Worm (Caenorhabditis elegans) whole organism, L2 larva: ENCODE results near the gene hpl-2.

Experiments used
- F13H6.1 ChIP-seq: sonication (generic microtip); optimal IDR thresholded peaks from 2 replicates; lab custom pipeline; 2016; ENCODE audit warnings: missing genetic modification characterization, missing compliant biosample characterization
- Y55F3AM.14 ChIP-seq: fragments of 200-800 bp; sonication (Bioruptor generic); optimal IDR thresholded peaks from 2 replicates; lab custom pipeline; 2018; ENCODE audit warnings: mild to moderate bottlenecking, missing genetic modification characterization, missing compliant biosample characterization
- ZK546.5 ChIP-seq: sonication (generic microtip); optimal IDR thresholded peaks from 2 replicates; lab custom pipeline; 2017; ENCODE audit warnings: missing biosample characterization, missing genetic modification characterization
- alr-1 ChIP-seq: fragments of 150-350 bp; optimal IDR thresholded peaks from 2 replicates; lab custom pipeline; 2014; ENCODE audit warnings: missing biosample characterization, missing genetic modification characterization
- aly-2 ChIP-seq: fragments of 150-350 bp; optimal IDR thresholded peaks from 2 replicates; lab custom pipeline; 2014; ENCODE audit warnings: missing biosample characterization, missing genetic modification characterization
- ama-1 ChIP-seq: fragments of 150-350 bp; optimal IDR thresholded peaks from 2 replicates; lab custom pipeline; 2018; ENCODE audit warnings: inconsistent platforms
- ceh-16 ChIP-seq: fragments of 150-350 bp; optimal IDR thresholded peaks from 2 replicates; lab custom pipeline; 2014; ENCODE audit warnings: missing biosample characterization, missing genetic modification characterization
- ceh-82 ChIP-seq: fragments of 150-350 bp; optimal IDR thresholded peaks from 2 replicates; lab custom pipeline; 2014; ENCODE audit warnings: missing biosample characterization, missing genetic modification characterization
- crh-2 ChIP-seq: sonication (generic microtip); optimal IDR thresholded peaks from 2 replicates; lab custom pipeline; 2017; ENCODE audit warnings: missing biosample characterization, missing genetic modification characterization
- dmd-4 ChIP-seq: sonication (generic microtip); optimal IDR thresholded peaks from 2 replicates; lab custom pipeline; 2017; ENCODE audit warnings: missing biosample characterization, missing genetic modification characterization
- egl-27 ChIP-seq: sonication (generic microtip); optimal IDR thresholded peaks from 3 replicates; lab custom pipeline; 2017; ENCODE audit warnings: missing biosample characterization, missing genetic modification reagents, missing genetic modification characterization
- fos-1 ChIP-seq: fragments of 150-350 bp; optimal IDR thresholded peaks from 2 replicates; lab custom pipeline; 2014; ENCODE audit warnings: missing biosample characterization, missing genetic modification characterization
- gmeb-1 ChIP-seq: fragments of 150-350 bp; optimal IDR thresholded peaks from 2 replicates; lab custom pipeline; 2014; ENCODE audit warnings: missing biosample characterization, missing genetic modification characterization
- lin-39 ChIP-seq: fragments of 150-350 bp; optimal IDR thresholded peaks from 2 replicates; lab custom pipeline; 2014; ENCODE audit warnings: missing biosample characterization, missing genetic modification reagents, missing genetic modification characterization
- lsy-2 ChIP-seq, 2 experiments: fragments of 150-350 bp in 1 of 2; sonication (generic microtip) in 1 of 2; optimal IDR thresholded peaks; 2 replicates each; lab custom pipeline; 2014 to 2017; ENCODE audit warnings: missing biosample characterization in 2 of 2, missing genetic modification characterization in 2 of 2
- mdl-1 ChIP-seq, 2 experiments: fragments of 150-350 bp in 1 of 2; sonication (generic microtip) in 1 of 2; optimal IDR thresholded peaks; 2 replicates each; lab custom pipeline; 2017; ENCODE audit warnings: missing biosample characterization in 2 of 2, missing genetic modification characterization in 2 of 2
- nhr-11 ChIP-seq: fragments of 150-350 bp; optimal IDR thresholded peaks from 2 replicates; lab custom pipeline; 2014; ENCODE audit warnings: missing biosample characterization, missing genetic modification characterization
- nhr-12 ChIP-seq: fragments of 150-350 bp; optimal IDR thresholded peaks from 2 replicates; lab custom pipeline; 2014; ENCODE audit warnings: missing biosample characterization, missing genetic modification characterization
- nhr-129 ChIP-seq: fragments of 150-350 bp; optimal IDR thresholded peaks from 2 replicates; lab custom pipeline; 2014; ENCODE audit warnings: missing biosample characterization, missing genetic modification characterization
- nhr-23 ChIP-seq: fragments of 150-350 bp; optimal IDR thresholded peaks from 2 replicates; lab custom pipeline; 2014; ENCODE audit warnings: missing biosample characterization, missing genetic modification reagents, missing genetic modification characterization
- nhr-237 ChIP-seq: fragments of 150-350 bp; optimal IDR thresholded peaks from 2 replicates; lab custom pipeline; 2014; ENCODE audit warnings: missing biosample characterization, missing genetic modification characterization
- nhr-6 ChIP-seq: fragments of 150-350 bp; optimal IDR thresholded peaks from 2 replicates; lab custom pipeline; 2014; ENCODE audit warnings: missing biosample characterization, missing genetic modification characterization
- peb-1 ChIP-seq: fragments of 150-350 bp; optimal IDR thresholded peaks from 2 replicates; lab custom pipeline; 2014; ENCODE audit warnings: missing biosample characterization, missing genetic modification characterization
- sem-4 ChIP-seq: fragments of 150-350 bp; optimal IDR thresholded peaks from 2 replicates; lab custom pipeline; 2014; ENCODE audit warnings: missing biosample characterization, missing genetic modification reagents, missing genetic modification characterization
- skn-1 ChIP-seq: sonication (generic microtip); optimal IDR thresholded peaks from 2 replicates; lab custom pipeline; 2017; ENCODE audit warnings: missing biosample characterization, missing genetic modification characterization
- sma-3 ChIP-seq: sonication (generic microtip); optimal IDR thresholded peaks from 2 replicates; lab custom pipeline; 2016; ENCODE audit warnings: missing genetic modification reagents, missing genetic modification characterization, missing compliant biosample characterization
- sma-9 ChIP-seq, 2 experiments: fragments of 150-350 bp in 1 of 2; sonication (generic microtip) in 1 of 2; optimal IDR thresholded peaks; 2 replicates each; lab custom pipeline; 2014 to 2016; ENCODE audit warnings: missing genetic modification characterization in 2 of 2, mild to moderate bottlenecking in 1 of 2, missing biosample characterization in 1 of 2, missing compliant biosample characterization in 1 of 2, missing genetic modification reagents in 1 of 2, moderate library complexity in 1 of 2
- snpc-4 ChIP-seq: fragments of 150-350 bp; optimal IDR thresholded peaks from 2 replicates; lab custom pipeline; 2014; ENCODE audit warnings: missing biosample characterization, missing genetic modification characterization
- unc-39 ChIP-seq: fragments of 150-350 bp; optimal IDR thresholded peaks from 2 replicates; lab custom pipeline; 2014; ENCODE audit warnings: missing biosample characterization, missing genetic modification characterization
- unc-55 ChIP-seq: fragments of 150-350 bp; sonication (generic microtip); optimal IDR thresholded peaks from 3 replicates; lab custom pipeline; 2014; ENCODE audit warnings: missing biosample characterization, missing genetic modification reagents, missing genetic modification characterization
- unc-62 ChIP-seq: fragments of 150-350 bp; optimal IDR thresholded peaks from 2 replicates; lab custom pipeline; 2014; ENCODE audit warnings: missing biosample characterization, missing genetic modification reagents, missing genetic modification characterization
- zag-1 ChIP-seq: fragments of 150-350 bp; optimal IDR thresholded peaks from 2 replicates; lab custom pipeline; 2014; ENCODE audit warnings: missing biosample characterization, missing genetic modification characterization
- ztf-4 ChIP-seq: fragments of 150-350 bp; optimal IDR thresholded peaks from 2 replicates; lab custom pipeline; 2014; ENCODE audit warnings: missing biosample characterization, missing genetic modification characterization

Gene hpl-2

DNA sequence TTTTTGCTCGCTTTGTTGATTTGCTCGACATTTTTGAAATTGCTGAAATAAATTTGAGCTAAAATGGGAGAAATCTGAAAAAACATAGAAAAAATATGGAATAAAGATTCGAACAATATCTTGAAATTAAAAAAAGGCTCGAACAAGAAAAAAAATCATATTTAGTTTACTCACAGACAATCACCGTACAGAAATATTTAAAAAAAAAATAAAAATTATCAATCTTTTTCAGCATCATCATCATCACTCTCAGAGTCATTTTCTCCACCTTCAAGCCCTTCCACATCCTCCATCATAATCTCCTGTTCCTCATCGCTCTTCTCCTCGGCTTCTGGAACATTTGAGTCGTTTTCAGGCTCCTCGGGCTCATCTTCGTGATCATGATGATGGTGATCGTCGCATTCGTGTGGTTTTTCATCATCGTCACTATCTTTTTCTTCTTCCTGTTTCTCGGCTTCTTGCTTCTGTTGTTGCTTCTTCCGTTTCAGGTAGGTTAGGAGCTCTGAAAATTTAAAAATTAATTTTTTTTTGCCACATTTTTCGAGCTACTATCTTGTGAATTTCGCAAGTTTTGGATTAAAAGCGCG lies at the start of gene hpl-2:
Gene hpl-2 (minus strand): TSS at position 51 of the 587 bp plus-strand sequence.
- no peak for TF ChIP-seq Y55F3AM.14
- TF ChIP-seq dmd-4 (tag; lab: Kevin White, UChicago), result no peak
- no peak for TF ChIP-seq nhr-6 (tag; lab: Kevin White, UChicago)
- TF ChIP-seq nhr-12 (tag; lab: Kevin White, UChicago), result no peak
- no peak for TF ChIP-seq fos-1 (tag; lab: Kevin White, UChicago)
- no peak for TF ChIP-seq peb-1 (tag; lab: Kevin White, UChicago)
- no peak for TF ChIP-seq mdl-1 (tag; optimal IDR thresholded peaks at IDR 0.05; lab: Kevin White, UChicago)
- TF ChIP-seq ZK546.5 (tag; lab: Kevin White, UChicago), result no peak
- no peak for TF ChIP-seq gmeb-1 (tag; lab: Kevin White, UChicago)
- no peak for TF ChIP-seq ceh-16 (tag; lab: Kevin White, UChicago)
- TF ChIP-seq unc-39, result no peak
- no peak for TF ChIP-seq lin-39 (tag; lab: Kevin White, UChicago)
- TF ChIP-seq, all 48 proteins: peak for 0

ce11 chrIII:10802032-10802431 lies 46.7 kb upstream of the hpl-2 start, which contains the start of gene K11D9.3:
Gene K11D9.3, minus strand, starts transcription at chrIII:10802212.
- TF ChIP-seq Y55F3AM.14, result no peak
- TF ChIP-seq unc-55 (GFP tag; lab: Kevin White, UChicago), result no peak
- TF ChIP-seq ama-1 (lab: Kevin White, UChicago), result no peak
- no peak for TF ChIP-seq sma-3
- TF ChIP-seq crh-2 (tag; lab: Kevin White, UChicago), result peak; percentile 70
- TF ChIP-seq, all 48 proteins: peak for 1

- no peak for TF ChIP-seq skn-1 (tag; lab: Kevin White, UChicago)
- TF ChIP-seq fos-1 (tag; lab: Kevin White, UChicago), result no peak
- TF ChIP-seq zag-1, result no peak
- TF ChIP-seq F13H6.1 (tag; lab: Kevin White, UChicago), result no peak
- no peak for TF ChIP-seq mdl-1 (tag; optimal IDR thresholded peaks at IDR 0.05; lab: Kevin White, UChicago)
- no peak for TF ChIP-seq ceh-82 (tag; lab: Kevin White, UChicago)
- TF ChIP-seq sem-4 (tag; lab: Kevin White, UChicago), result no peak
- TF ChIP-seq nhr-129, result no peak
- TF ChIP-seq unc-55 (GFP tag; lab: Kevin White, UChicago), result no peak
- TF ChIP-seq, all 48 proteins: peak for 0
These were observed 38.7 kb upstream of the hpl-2 start, which contains the start of gene clec-163 for ce11 chrIII:10794049-10794448. Gene clec-163, plus strand, starts transcription at chrIII:10794349.

DNA sequence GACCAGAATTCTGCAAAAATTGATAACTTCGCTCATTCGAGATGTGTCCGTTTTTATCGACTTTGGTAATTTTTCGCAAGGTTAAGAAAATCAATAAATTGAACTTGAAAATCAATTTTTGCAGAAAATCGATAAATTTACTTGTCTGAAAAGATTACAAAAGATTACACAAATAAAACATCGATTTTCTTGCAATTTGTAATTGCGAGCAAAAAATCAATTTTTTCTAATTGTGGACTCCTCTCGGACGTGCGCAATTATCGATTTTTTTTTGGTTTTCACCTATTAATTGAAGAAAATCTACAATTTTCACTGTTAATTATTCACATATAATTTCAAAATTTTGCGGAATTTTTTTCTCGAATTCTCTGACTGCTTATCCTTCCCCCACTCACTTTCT lies 35.9 kb upstream of the hpl-2 start:
- TF ChIP-seq peb-1 (tag; lab: Kevin White, UChicago) (no peak), nhr-23 (tag; lab: Kevin White, UChicago) (no peak), sma-3 (no peak), egl-27 (no peak), ceh-82 (tag; lab: Kevin White, UChicago) (no peak), alr-1 (tag; lab: Kevin White, UChicago) (no peak)

ce11 chrIII:10783052-10783451 lies 27.7 kb upstream of the hpl-2 start:
- TF ChIP-seq ceh-82 (tag; lab: Kevin White, UChicago) (no peak), nhr-11 (no peak)

DNA sequence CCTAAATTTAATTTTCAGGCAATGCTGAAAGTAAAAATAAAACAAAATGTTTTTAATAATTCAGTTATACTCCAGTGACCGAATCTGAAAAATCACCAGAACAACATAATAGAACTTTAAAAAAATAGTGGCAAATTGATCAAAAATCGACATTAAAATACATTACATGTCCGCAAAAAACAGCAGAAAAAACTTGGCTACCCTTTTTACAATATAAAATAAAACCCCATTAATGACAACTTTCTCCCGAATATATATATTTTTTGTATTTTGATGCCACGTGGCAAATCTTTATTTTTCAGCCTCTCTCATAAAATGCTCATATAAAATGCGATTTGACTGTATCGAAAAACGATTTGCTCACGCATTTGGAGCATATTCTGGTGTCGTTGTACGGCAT lies 26.2 kb upstream of the hpl-2 start, which contains the start of gene ptr-19:
Gene ptr-19 (plus strand): TSS at position 301 of the 400 bp plus-strand sequence.
- TF ChIP-seq ama-1 (lab: Kevin White, UChicago) (no peak), nhr-237 (no peak), snpc-4 (tag; lab: Kevin White, UChicago) (no peak), sma-3 (no peak), unc-62 (GFP tag; lab: Kevin White, UChicago) (no peak)

- TF ChIP-seq aly-2 (tag; lab: Kevin White, UChicago), result no peak
- TF ChIP-seq ztf-4 (tag; lab: Kevin White, UChicago), result no peak
- TF ChIP-seq alr-1 (tag; lab: Kevin White, UChicago), result no peak
- TF ChIP-seq Y55F3AM.14, result no peak
- no peak for TF ChIP-seq sma-9 (GFP tag; optimal IDR thresholded peaks at IDR 0.05; lab: Kevin White, UChicago)
- TF ChIP-seq sma-9 (tag; optimal IDR thresholded peaks at IDR 0.05; lab: Kevin White, UChicago), result no peak
- no peak for TF ChIP-seq zag-1
- no peak for TF ChIP-seq ceh-82 (tag; lab: Kevin White, UChicago)
- TF ChIP-seq lsy-2 (tag; optimal IDR thresholded peaks at IDR 0.05; lab: Kevin White, UChicago), result no peak
- no peak for TF ChIP-seq unc-55 (GFP tag; lab: Kevin White, UChicago)
These were observed 14.4 kb upstream of the hpl-2 start for ce11 chrIII:10769693-10770092.
